Worm (Caenorhabditis elegans) whole organism, L1 larva: ENCODE measurements around the gene dmd-9.

Experiments
- C04F5.9 ChIP-seq: sonication (generic microtip); optimal IDR thresholded peaks from 2 replicates; lab custom pipeline; 2016; ENCODE audit warnings: missing genetic modification characterization, missing compliant biosample characterization
- C16A3.4 ChIP-seq: fragments of 150-350 bp; optimal IDR thresholded peaks from 2 replicates; lab custom pipeline; 2014; ENCODE audit warnings: missing biosample characterization, missing genetic modification characterization
- C34B4.2 ChIP-seq: sonication (generic microtip); optimal IDR thresholded peaks from 2 replicates; lab custom pipeline; 2017; ENCODE audit warnings: mild to moderate bottlenecking, missing genetic modification characterization, missing compliant biosample characterization
- F16B12.6 ChIP-seq: fragments of 150-350 bp; optimal IDR thresholded peaks from 2 replicates; lab custom pipeline; 2014; ENCODE audit warnings: missing biosample characterization, missing genetic modification characterization
- Y116A8C.19 ChIP-seq: sonication (generic microtip); optimal IDR thresholded peaks from 2 replicates; lab custom pipeline; 2016; ENCODE audit warnings: missing compliant biosample characterization, missing genetic modification characterization, borderline replicate concordance
- aha-1 ChIP-seq: fragments of 150-350 bp; optimal IDR thresholded peaks from 2 replicates; lab custom pipeline; 2014; ENCODE audit warnings: missing biosample characterization, missing genetic modification characterization
- alr-1 ChIP-seq: fragments of 200-800 bp; sonication (Bioruptor generic); optimal IDR thresholded peaks from 2 replicates; lab custom pipeline; 2018; ENCODE audit warnings: borderline replicate concordance, mild to moderate bottlenecking, missing genetic modification characterization, missing compliant biosample characterization
- aly-2 ChIP-seq: fragments of 150-350 bp; optimal IDR thresholded peaks from 2 replicates; lab custom pipeline; 2014; ENCODE audit warnings: missing biosample characterization, missing genetic modification characterization
- ama-1 ChIP-seq: fragments of 150-350 bp; optimal IDR thresholded peaks from 2 replicates; lab custom pipeline; 2014
- ceh-63 ChIP-seq: fragments of 200-800 bp; sonication (Bioruptor generic); optimal IDR thresholded peaks from 2 replicates; lab custom pipeline; 2018; ENCODE audit warnings: mild to moderate bottlenecking, missing genetic modification characterization, missing compliant biosample characterization
- ceh-8 ChIP-seq: fragments of 200-800 bp; sonication (Bioruptor generic); optimal IDR thresholded peaks from 2 replicates; lab custom pipeline; 2018; ENCODE audit warnings: mild to moderate bottlenecking, missing genetic modification characterization, moderate library complexity, missing compliant biosample characterization
- ceh-88 ChIP-seq: fragments of 200-800 bp; sonication (Bioruptor generic); IDR thresholded peaks from 2 replicates; pipeline ENCODE4 v1.3.6; 2022; ENCODE audit warnings: missing genetic modification characterization, missing compliant biosample characterization
- ceh-90 ChIP-seq: sonication (generic microtip); optimal IDR thresholded peaks from 2 replicates; lab custom pipeline; 2016; ENCODE audit warnings: missing genetic modification characterization, missing compliant biosample characterization
- ces-1 ChIP-seq: fragments of 150-350 bp; optimal IDR thresholded peaks from 2 replicates; lab custom pipeline; 2014; ENCODE audit warnings: missing biosample characterization, missing genetic modification reagents, missing genetic modification characterization
- dpl-1 ChIP-seq, 3 experiments: fragments of 150-350 bp in 2 of 3; sonication (generic microtip) in 1 of 3; optimal IDR thresholded peaks; 2 replicates each; lab custom pipeline; 2014 to 2017; ENCODE audit warnings: missing biosample characterization in 3 of 3, missing genetic modification characterization in 3 of 3, missing genetic modification reagents in 3 of 3
- egl-13 ChIP-seq: sonication (generic microtip); optimal IDR thresholded peaks from 2 replicates; lab custom pipeline; 2016; ENCODE audit warnings: missing genotype, missing genetic modification reagents, missing genetic modification characterization, missing compliant biosample characterization
- elt-2 ChIP-seq: sonication (generic microtip); optimal IDR thresholded peaks from 2 replicates; lab custom pipeline; 2016; ENCODE audit warnings: missing genetic modification characterization, mild to moderate bottlenecking, inconsistent platforms, missing compliant biosample characterization, missing genetic modification reagents
- ets-5 ChIP-seq: fragments of 200-800 bp; sonication (Bioruptor generic); IDR thresholded peaks from 2 replicates; pipeline ENCODE4 v1.3.6; 2022; ENCODE audit warnings: missing genetic modification characterization, missing compliant biosample characterization
- fkh-10 ChIP-seq: sonication (generic microtip); optimal IDR thresholded peaks from 2 replicates; lab custom pipeline; 2017; ENCODE audit warnings: missing biosample characterization, missing genetic modification reagents, missing genetic modification characterization
- hlh-17 ChIP-seq: fragments of 200-800 bp; sonication (Bioruptor generic); optimal IDR thresholded peaks from 2 replicates; lab custom pipeline; 2018; ENCODE audit warnings: missing genetic modification characterization, mild to moderate bottlenecking, missing compliant biosample characterization, moderate library complexity, borderline replicate concordance
- hlh-4 ChIP-seq: sonication (generic microtip); optimal IDR thresholded peaks from 2 replicates; lab custom pipeline; 2016; ENCODE audit warnings: mild to moderate bottlenecking, missing genetic modification characterization, missing compliant biosample characterization
- hpl-2 ChIP-seq: fragments of 150-350 bp; optimal IDR thresholded peaks from 2 replicates; lab custom pipeline; 2014; ENCODE audit warnings: missing biosample characterization, missing genetic modification reagents, missing genetic modification characterization
- irx-1 ChIP-seq: sonication (generic microtip); optimal IDR thresholded peaks from 2 replicates; lab custom pipeline; 2016; ENCODE audit warnings: missing genetic modification characterization, missing compliant biosample characterization
- jun-1 ChIP-seq: fragments of 150-350 bp; optimal IDR thresholded peaks from 2 replicates; lab custom pipeline; 2014; ENCODE audit warnings: missing biosample characterization, missing genetic modification reagents, missing genetic modification characterization
- lin-14 ChIP-seq: fragments of 200-800 bp; sonication (Bioruptor generic); optimal IDR thresholded peaks from 2 replicates; lab custom pipeline; 2018; ENCODE audit warnings: mild to moderate bottlenecking, missing genetic modification characterization, moderate library complexity, missing compliant biosample characterization
- lin-35 ChIP-seq, 2 experiments: fragments of 150-350 bp; optimal IDR thresholded peaks; 2 replicates each; lab custom pipeline; 2014; ENCODE audit warnings: missing biosample characterization in 2 of 2, missing genetic modification characterization in 2 of 2, missing genetic modification reagents in 2 of 2
- lin-39 ChIP-seq: fragments of 150-350 bp; optimal IDR thresholded peaks from 2 replicates; lab custom pipeline; 2014; ENCODE audit warnings: missing biosample characterization, missing genetic modification reagents, missing genetic modification characterization
- lir-3 ChIP-seq: sonication (generic microtip); optimal IDR thresholded peaks from 2 replicates; lab custom pipeline; 2016; ENCODE audit warnings: mild to moderate bottlenecking, missing genetic modification characterization, moderate library complexity, missing compliant biosample characterization; ENCODE audit not compliant: poor library complexity
- mdl-1 ChIP-seq, 2 experiments: fragments of 150-350 bp; optimal IDR thresholded peaks; 2 replicates each; lab custom pipeline; 2014 to 2017; ENCODE audit warnings: missing biosample characterization in 2 of 2, missing genetic modification characterization in 2 of 2, inconsistent platforms in 1 of 2
- mep-1 ChIP-seq: fragments of 150-350 bp; optimal IDR thresholded peaks from 2 replicates; lab custom pipeline; 2014; ENCODE audit warnings: missing biosample characterization, missing genetic modification characterization
- nhr-11 ChIP-seq: fragments of 150-350 bp; optimal IDR thresholded peaks from 2 replicates; lab custom pipeline; 2014; ENCODE audit warnings: missing biosample characterization, missing genetic modification characterization
- nhr-20 ChIP-seq: sonication (generic microtip); optimal IDR thresholded peaks from 2 replicates; lab custom pipeline; 2016; ENCODE audit warnings: mild to moderate bottlenecking, missing genetic modification characterization, missing compliant biosample characterization
- nhr-237 ChIP-seq: fragments of 150-350 bp; optimal IDR thresholded peaks from 2 replicates; lab custom pipeline; 2014; ENCODE audit warnings: missing biosample characterization, missing genetic modification characterization
- nhr-28 ChIP-seq: fragments of 150-350 bp; optimal IDR thresholded peaks from 2 replicates; lab custom pipeline; 2014; ENCODE audit warnings: missing biosample characterization, missing genetic modification characterization
- nhr-47 ChIP-seq: sonication (generic microtip); optimal IDR thresholded peaks from 2 replicates; lab custom pipeline; 2016; ENCODE audit warnings: mild to moderate bottlenecking, missing genetic modification characterization, moderate library complexity, missing compliant biosample characterization
- nhr-76 ChIP-seq: sonication (generic microtip); optimal IDR thresholded peaks from 2 replicates; lab custom pipeline; 2017; ENCODE audit warnings: missing biosample characterization, missing genetic modification characterization
- nhr-77 ChIP-seq: fragments of 150-350 bp; optimal IDR thresholded peaks from 2 replicates; lab custom pipeline; 2014; ENCODE audit warnings: missing biosample characterization, missing genetic modification characterization
- nhr-85 ChIP-seq: sonication (generic microtip); peaks from one replicate; lab custom pipeline; 2016; ENCODE audit warnings: missing genetic modification characterization, inconsistent platforms, missing compliant biosample characterization
- nhr-90 ChIP-seq: sonication (generic microtip); optimal IDR thresholded peaks from 2 replicates; lab custom pipeline; 2016; ENCODE audit warnings: mild to moderate bottlenecking, missing genetic modification characterization, missing compliant biosample characterization; ENCODE audit not compliant: poor library complexity
- pag-3 ChIP-seq: sonication (generic microtip); optimal IDR thresholded peaks from 2 replicates; lab custom pipeline; 2017; ENCODE audit warnings: missing genetic modification characterization, mild to moderate bottlenecking, missing compliant biosample characterization, antibody characterized with exemption, borderline replicate concordance; ENCODE audit not compliant: insufficient read depth
- pqm-1 ChIP-seq: sonication (generic microtip); optimal IDR thresholded peaks from 3 replicates; lab custom pipeline; 2017; ENCODE audit warnings: missing biosample characterization, missing genetic modification characterization
- skn-1 ChIP-seq: fragments of 150-350 bp; optimal IDR thresholded peaks from 2 replicates; lab custom pipeline; 2014; ENCODE audit warnings: missing biosample characterization, missing genetic modification characterization
- sptf-1 ChIP-seq: fragments of 150-350 bp; optimal IDR thresholded peaks from 2 replicates; lab custom pipeline; 2014; ENCODE audit warnings: missing biosample characterization, missing genetic modification characterization
- swsn-7 ChIP-seq: sonication (generic microtip); optimal IDR thresholded peaks from 2 replicates; lab custom pipeline; 2016; ENCODE audit warnings: missing genetic modification characterization, missing compliant biosample characterization
- tlp-1 ChIP-seq: fragments of 150-350 bp; optimal IDR thresholded peaks from 2 replicates; lab custom pipeline; 2014; ENCODE audit warnings: missing biosample characterization, missing genetic modification characterization
- unc-130 ChIP-seq: fragments of 150-350 bp; optimal IDR thresholded peaks from 2 replicates; lab custom pipeline; 2017; ENCODE audit warnings: missing biosample characterization, missing genetic modification characterization, inconsistent platforms
- unc-30 ChIP-seq: sonication (generic microtip); optimal IDR thresholded peaks from 2 replicates; lab custom pipeline; 2017; ENCODE audit warnings: missing biosample characterization, missing genetic modification characterization
- unc-62 ChIP-seq: fragments of 150-350 bp; optimal IDR thresholded peaks from 2 replicates; lab custom pipeline; 2014; ENCODE audit warnings: missing biosample characterization, missing genetic modification reagents, missing genetic modification characterization
- unc-98 ChIP-seq: fragments of 200-800 bp; sonication (Bioruptor generic); IDR thresholded peaks from 2 replicates; pipeline ENCODE4 v1.3.6; 2022; ENCODE audit warnings: missing genetic modification characterization, missing compliant biosample characterization
- xbp-1 ChIP-seq: sonication (generic microtip); optimal IDR thresholded peaks from 2 replicates; lab custom pipeline; 2016; ENCODE audit warnings: missing genetic modification characterization, missing compliant biosample characterization
- zip-4 ChIP-seq: fragments of 200-800 bp; sonication (Bioruptor generic); optimal IDR thresholded peaks from 2 replicates; lab custom pipeline; 2018; ENCODE audit warnings: mild to moderate bottlenecking, missing genetic modification characterization, moderate library complexity, missing compliant biosample characterization
- ztf-11 ChIP-seq, 2 experiments: sonication (generic microtip); optimal IDR thresholded peaks; 2 replicates each; lab custom pipeline; 2016 to 2017; ENCODE audit warnings: missing genetic modification characterization in 2 of 2, missing biosample characterization in 1 of 2, missing compliant biosample characterization in 1 of 2
- ztf-4 ChIP-seq: fragments of 150-350 bp; optimal IDR thresholded peaks from 2 replicates; lab custom pipeline; 2014; ENCODE audit warnings: missing biosample characterization, missing genetic modification characterization

dmd-9 gene

DNA sequence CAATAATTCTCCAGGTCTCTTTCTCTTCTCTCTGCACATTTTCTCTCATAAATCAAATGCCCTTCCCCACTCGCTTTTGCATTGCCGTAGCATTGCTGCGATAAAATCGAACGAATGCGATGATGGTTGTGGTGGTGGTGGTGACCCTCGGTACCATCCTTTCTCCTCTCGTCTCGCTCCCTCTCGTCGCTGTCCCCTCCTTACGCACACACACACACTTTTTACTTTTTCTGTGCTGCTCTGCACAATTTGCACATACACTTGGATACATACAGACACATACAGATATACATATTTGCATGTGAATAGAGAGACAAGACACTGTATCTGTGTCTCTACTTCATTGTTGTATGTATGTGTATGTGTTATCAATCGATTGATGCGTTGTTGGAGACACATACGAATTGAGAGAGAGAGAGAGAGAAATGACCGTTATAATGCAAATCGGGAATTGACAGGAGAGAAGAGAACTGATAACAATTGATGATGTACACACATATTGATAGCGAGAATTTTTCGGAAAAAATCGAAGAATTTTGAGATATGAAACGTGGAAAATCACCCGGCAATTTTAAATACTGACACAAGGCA lies 26.7 kb downstream of the dmd-9 start:
- TF ChIP-seq nhr-77 (tag; lab: Kevin White, UChicago) (no peak), lir-3 (tag; lab: Kevin White, UChicago) (no peak), Y116A8C.19 (tag; lab: Kevin White, UChicago) (no peak), aha-1 (tag; lab: Kevin White, UChicago) (no peak), nhr-237 (no peak), ces-1 (GFP tag; lab: Kevin White, UChicago) (no peak), sptf-1 (tag; lab: Kevin White, UChicago) (no peak), ztf-11 (tag; optimal IDR thresholded peaks at IDR 0.05; lab: Kevin White, UChicago) (no peak), hpl-2 (GFP tag; lab: Kevin White, UChicago) (peak; percentile 31), dpl-1 (GFP tag; optimal IDR thresholded peaks at IDR 0.05; lab: Kevin White, UChicago) (peak in 1 of 3 experiments; percentile 9), hlh-17 (no peak), nhr-11 (no peak), egl-13 (tag; lab: Kevin White, UChicago) (no peak), fkh-10 (GFP tag; lab: Kevin White, UChicago) (no peak), unc-98 (GFP tag; lab: Robert Waterston, UW) (no peak), nhr-28 (no peak), lin-35 (GFP tag; optimal IDR thresholded peaks at IDR 0.05; lab: Kevin White, UChicago) (peak; percentile 7 to 74), swsn-7 (tag; lab: Kevin White, UChicago) (no peak), mdl-1 (tag; optimal IDR thresholded peaks at IDR 0.05; lab: Kevin White, UChicago) (peak in 1 of 2 experiments; percentile 18), nhr-20 (tag; lab: Kevin White, UChicago) (peak; percentile 59), ama-1 (lab: Kevin White, UChicago) (no peak), ceh-63 (GFP tag; lab: Kevin White, UChicago) (no peak), zip-4 (GFP tag; lab: Kevin White, UChicago) (no peak), lin-39 (tag; lab: Kevin White, UChicago) (no peak), skn-1 (tag; lab: Kevin White, UChicago) (no peak), ceh-8 (no peak), lin-14 (GFP tag; lab: Kevin White, UChicago) (peak; percentile 22), unc-30 (tag; lab: Kevin White, UChicago) (no peak), ceh-90 (tag; lab: Kevin White, UChicago) (no peak), xbp-1 (tag; lab: Kevin White, UChicago) (peak; percentile 9), alr-1 (tag; lab: Kevin White, UChicago) (no peak), tlp-1 (tag; lab: Kevin White, UChicago) (no peak), nhr-76 (tag; lab: Kevin White, UChicago) (no peak), ets-5 (GFP tag; lab: Robert Waterston, UW) (no peak), irx-1 (tag; lab: Kevin White, UChicago) (no peak), C16A3.4 (tag; lab: Kevin White, UChicago) (peak; percentile 16), nhr-85 (tag; lab: Kevin White, UChicago) (peak; percentile 69), ceh-88 (no peak), ztf-4 (tag; lab: Kevin White, UChicago) (peak; percentile 36), mep-1 (peak; percentile 62), aly-2 (tag; lab: Kevin White, UChicago) (no peak), C34B4.2 (no peak), unc-130 (tag; lab: Kevin White, UChicago) (no peak), F16B12.6 (tag; lab: Kevin White, UChicago) (no peak), hlh-4 (no peak), nhr-47 (tag; lab: Kevin White, UChicago) (peak; percentile 25), elt-2 (tag; lab: Kevin White, UChicago) (peak; percentile 92), C04F5.9 (tag; lab: Kevin White, UChicago) (no peak), pag-3 (tag; lab: Kevin White, UChicago) (no peak), jun-1 (tag; lab: Kevin White, UChicago) (peak; percentile 27), pqm-1 (tag; lab: Kevin White, UChicago) (peak; percentile 89), unc-62 (GFP tag; lab: Kevin White, UChicago) (no peak), nhr-90 (tag; lab: Kevin White, UChicago) (peak; percentile 24)
